Fruit fly (Drosophila melanogaster) whole organism, prepupa: ENCODE data around the gene CG4653.

Experiments
- CG10631 ChIP-seq: fragments of 200-800 bp; sonication (Bioruptor generic); optimal IDR thresholded peaks from 2 replicates; lab custom pipeline; 2016; ENCODE audit warnings: missing biosample characterization, missing genetic modification characterization
- CG10669 ChIP-seq: fragments of 200-800 bp; sonication (Bioruptor generic); optimal IDR thresholded peaks from 3 replicates; lab custom pipeline; 2018; ENCODE audit warnings: missing biosample characterization, mild to moderate bottlenecking, missing genetic modification characterization, moderate library complexity
- CG11294 ChIP-seq: fragments of 200-800 bp; sonication (Bioruptor generic); IDR thresholded peaks from 2 replicates; pipeline ENCODE4 v1.3.6; 2022; ENCODE audit warnings: missing biosample characterization, missing genetic modification characterization
- CG15336 ChIP-seq: fragments of 200-800 bp; sonication (Bioruptor generic); IDR thresholded peaks from 2 replicates; pipeline ENCODE4 v1.3.6; 2022; ENCODE audit warnings: missing biosample characterization, missing genetic modification characterization
- CG1621 ChIP-seq: fragments of 200-800 bp; sonication (Bioruptor generic); optimal IDR thresholded peaks from 3 replicates; lab custom pipeline; 2018; ENCODE audit warnings: missing biosample characterization, mild to moderate bottlenecking, missing genetic modification characterization
- CG31627 ChIP-seq: fragments of 200-800 bp; sonication (Bioruptor generic); optimal IDR thresholded peaks from 3 replicates; lab custom pipeline; 2016; ENCODE audit warnings: missing biosample characterization, missing genetic modification characterization
- CG32006 ChIP-seq: fragments of 200-800 bp; sonication (Bioruptor generic); optimal IDR thresholded peaks from 3 replicates; lab custom pipeline; 2017; ENCODE audit warnings: missing biosample characterization, mild to moderate bottlenecking, missing genetic modification characterization
- CG3919 ChIP-seq: fragments of 200-800 bp; sonication (Bioruptor generic); optimal IDR thresholded peaks from 3 replicates; lab custom pipeline; 2016; ENCODE audit warnings: missing biosample characterization, missing genetic modification characterization
- CG4318 ChIP-seq: fragments of 200-800 bp; sonication (Bioruptor generic); optimal IDR thresholded peaks from 3 replicates; lab custom pipeline; 2017; ENCODE audit warnings: missing biosample characterization, mild to moderate bottlenecking, missing genetic modification characterization
- CG6276 ChIP-seq: fragments of 200-800 bp; sonication (Bioruptor generic); optimal IDR thresholded peaks from 2 replicates; lab custom pipeline; 2017; ENCODE audit warnings: missing biosample characterization, mild to moderate bottlenecking, missing genetic modification characterization
- CG6792 ChIP-seq: fragments of 200-800 bp; sonication (Bioruptor generic); optimal IDR thresholded peaks from 3 replicates; lab custom pipeline; 2016; ENCODE audit warnings: missing biosample characterization, missing genetic modification characterization
- CG6808 ChIP-seq: fragments of 200-800 bp; sonication (Bioruptor generic); optimal IDR thresholded peaks from 3 replicates; lab custom pipeline; 2017; ENCODE audit warnings: missing biosample characterization, missing genetic modification characterization, mild to moderate bottlenecking, moderate library complexity, missing genetic modification reagents
- CG8119 ChIP-seq: fragments of 200-800 bp; sonication (Bioruptor generic); IDR thresholded peaks from 3 replicates; pipeline ENCODE4 v1.3.6; 2022; ENCODE audit warnings: missing biosample characterization, missing genetic modification characterization
- CG8632 ChIP-seq: fragments of 200-800 bp; sonication (Bioruptor generic); optimal IDR thresholded peaks from 3 replicates; lab custom pipeline; 2016; ENCODE audit warnings: missing biosample characterization, missing genetic modification characterization
- Eip75B ChIP-seq: fragments of 200-800 bp; sonication (Bioruptor generic); optimal IDR thresholded peaks from 3 replicates; lab custom pipeline; 2016; ENCODE audit warnings: missing biosample characterization, missing genetic modification characterization
- Eip78C ChIP-seq: fragments of 200-800 bp; sonication (Bioruptor generic); peaks from one replicate; lab custom pipeline; 2016; ENCODE audit warnings: missing biosample characterization, missing genetic modification characterization
- Ets96B ChIP-seq: fragments of 200-800 bp; optimal IDR thresholded peaks from 2 replicates; lab custom pipeline; 2019; ENCODE audit warnings: missing biosample characterization, mild to moderate bottlenecking, missing genetic modification characterization, moderate library complexity
- Hr38 ChIP-seq: sonication (Bioruptor generic); optimal IDR thresholded peaks from 2 replicates; lab custom pipeline; 2016; ENCODE audit warnings: missing biosample characterization, missing genetic modification characterization
- Hr39 ChIP-seq: fragments of 200-800 bp; sonication (Bioruptor generic); optimal IDR thresholded peaks from 2 replicates; lab custom pipeline; 2016; ENCODE audit warnings: missing biosample characterization, missing genetic modification characterization
- Hr4 ChIP-seq: fragments of 200-800 bp; sonication (Bioruptor generic); optimal IDR thresholded peaks from 3 replicates; lab custom pipeline; 2016; ENCODE audit warnings: missing biosample characterization, missing genetic modification characterization
- Met ChIP-seq: fragments of 200-800 bp; sonication (Bioruptor generic); optimal IDR thresholded peaks from 3 replicates; lab custom pipeline; 2016; ENCODE audit warnings: missing biosample characterization, missing genetic modification characterization
- OdsH ChIP-seq: fragments of 200-800 bp; sonication (Bioruptor generic); optimal IDR thresholded peaks from 3 replicates; lab custom pipeline; 2016; ENCODE audit warnings: missing biosample characterization, missing genetic modification characterization
- Smox ChIP-seq: fragments of 200-800 bp; sonication (Bioruptor generic); optimal IDR thresholded peaks from 3 replicates; lab custom pipeline; 2016; ENCODE audit warnings: missing biosample characterization, missing genetic modification characterization
- Sox102F ChIP-seq: fragments of 200-800 bp; sonication (Bioruptor generic); optimal IDR thresholded peaks from 2 replicates; lab custom pipeline; 2016; ENCODE audit warnings: missing biosample characterization, mild to moderate bottlenecking, missing genetic modification characterization
- achi ChIP-seq: fragments of 200-800 bp; sonication (Bioruptor generic); optimal IDR thresholded peaks from 3 replicates; lab custom pipeline; 2016; ENCODE audit warnings: missing biosample characterization, missing genetic modification characterization
- cyc ChIP-seq: fragments of 200-800 bp; sonication (Bioruptor generic); optimal IDR thresholded peaks from 3 replicates; lab custom pipeline; 2016; ENCODE audit warnings: missing biosample characterization, missing genetic modification characterization
- dsx ChIP-seq: fragments of 200-800 bp; optimal IDR thresholded peaks from 3 replicates; lab custom pipeline; 2019; ENCODE audit warnings: missing biosample characterization, mild to moderate bottlenecking, missing genetic modification characterization, moderate library complexity; ENCODE audit not compliant: poor library complexity, severe bottlenecking
- eg ChIP-seq: fragments of 200-800 bp; sonication (Bioruptor generic); IDR thresholded peaks from 3 replicates; pipeline ENCODE4 v1.3.6; 2022; ENCODE audit warnings: missing biosample characterization, missing genetic modification characterization
- esn ChIP-seq: fragments of 200-800 bp; sonication (Bioruptor generic); optimal IDR thresholded peaks from 2 replicates; lab custom pipeline; 2016; ENCODE audit warnings: missing biosample characterization, mild to moderate bottlenecking, missing genetic modification characterization, moderate library complexity
- fkh ChIP-seq: fragments of 200-800 bp; sonication (Bioruptor generic); optimal IDR thresholded peaks from 3 replicates; lab custom pipeline; 2017; ENCODE audit warnings: missing biosample characterization, mild to moderate bottlenecking, missing genetic modification characterization, moderate library complexity
- lz ChIP-seq: fragments of 200-800 bp; sonication (Bioruptor generic); optimal IDR thresholded peaks from 3 replicates; lab custom pipeline; 2016; ENCODE audit warnings: missing biosample characterization, missing genetic modification characterization
- net ChIP-seq: fragments of 200-800 bp; sonication (Bioruptor generic); optimal IDR thresholded peaks from 3 replicates; lab custom pipeline; 2016; ENCODE audit warnings: missing biosample characterization, missing genetic modification characterization
- pdm3 ChIP-seq: fragments of 200-800 bp; sonication (Bioruptor generic); optimal IDR thresholded peaks from 3 replicates; lab custom pipeline; 2016; ENCODE audit warnings: missing biosample characterization, missing genetic modification characterization
- salr ChIP-seq, 2 experiments: fragments of 200-800 bp; sonication (Bioruptor generic); optimal IDR thresholded peaks; 3 replicates each; lab custom pipeline; 2016 to 2018; ENCODE audit warnings: missing biosample characterization in 2 of 2, missing genetic modification characterization in 2 of 2, mild to moderate bottlenecking in 1 of 2
- spab ChIP-seq: fragments of 200-800 bp; sonication (Bioruptor generic); optimal IDR thresholded peaks from 2 replicates; lab custom pipeline; 2017; ENCODE audit warnings: missing biosample characterization, mild to moderate bottlenecking, missing genetic modification characterization, missing genetic modification reagents
- ss ChIP-seq, 2 experiments: fragments of 200-800 bp; sonication (Bioruptor generic); optimal IDR thresholded peaks; 2 replicates in 1 of 2; 3 replicates in 1 of 2; lab custom pipeline; 2017 to 2018; ENCODE audit warnings: mild to moderate bottlenecking in 2 of 2, missing biosample characterization in 2 of 2, missing genetic modification characterization in 2 of 2, moderate library complexity in 1 of 2
- svp ChIP-seq: fragments of 200-800 bp; sonication (Bioruptor generic); peaks from one replicate; lab custom pipeline; 2016; ENCODE audit warnings: missing biosample characterization, missing genetic modification characterization
- vri ChIP-seq: fragments of 200-800 bp; sonication (Bioruptor generic); optimal IDR thresholded peaks from 3 replicates; lab custom pipeline; 2016; ENCODE audit warnings: missing biosample characterization, mild to moderate bottlenecking, missing genetic modification characterization

Gene CG4653

dm6 chrX:16664405-16665064 lies 39.3 kb upstream of the CG4653 start, which contains the start of gene CG15865:
CG15865 (minus strand) TSS chrX:16664455.
- peak; percentile 70 for TF ChIP-seq svp
- TF ChIP-seq Ets96B, result peak; percentile 5
- TF ChIP-seq Hr39 (GFP tag; lab: Kevin White, UChicago), result no peak
- no peak for TF ChIP-seq CG10669 (GFP tag; lab: Kevin White, UChicago)
- TF ChIP-seq Smox (GFP tag; lab: Kevin White, UChicago), result peak; percentile 16
- TF ChIP-seq lz (GFP tag; lab: Kevin White, UChicago), result no peak
- no peak for TF ChIP-seq CG6792 (GFP tag; lab: Kevin White, UChicago)
- no peak for TF ChIP-seq CG4318
- peak; percentile 16 for TF ChIP-seq CG6808
- peak; percentile 7 for TF ChIP-seq fkh (GFP tag; lab: Kevin White, UChicago)
- no peak for TF ChIP-seq net (GFP tag; lab: Kevin White, UChicago)
- no peak for TF ChIP-seq vri (GFP tag; lab: Kevin White, UChicago)
- TF ChIP-seq Eip78C (GFP tag; lab: Kevin White, UChicago), result peak; percentile 72
- no peak for TF ChIP-seq pdm3 (GFP tag; lab: Kevin White, UChicago)
- peak in 1 of 2 experiments; percentile 11 for TF ChIP-seq ss (GFP tag; optimal IDR thresholded peaks at IDR 0.05; lab: Kevin White, UChicago)
- TF ChIP-seq Hr38 (GFP tag; lab: Kevin White, UChicago), result no peak
- TF ChIP-seq eg (GFP tag; lab: Robert Waterston, UW), result no peak
- no peak for TF ChIP-seq CG8632 (GFP tag; lab: Kevin White, UChicago)
- TF ChIP-seq CG15336 (GFP tag; lab: Robert Waterston, UW), result no peak
- no peak for TF ChIP-seq CG11294 (GFP tag; lab: Robert Waterston, UW)

dm6 chrX:16669849-16670248 lies 34.0 kb upstream of the CG4653 start:
- TF ChIP-seq Met (GFP tag; lab: Kevin White, UChicago), result peak; percentile 4
- TF ChIP-seq CG10631 (GFP tag; lab: Kevin White, UChicago), result no peak
- TF ChIP-seq Hr38 (GFP tag; lab: Kevin White, UChicago), result no peak
- TF ChIP-seq Eip78C (GFP tag; lab: Kevin White, UChicago), result peak; percentile 51

- TF ChIP-seq CG32006, result peak; percentile 64
- TF ChIP-seq Eip75B, result no peak
- TF ChIP-seq spab, result no peak
- TF ChIP-seq salr (GFP tag; optimal IDR thresholded peaks at IDR 0.05; lab: Kevin White, UChicago), result peak in 1 of 2 experiments; percentile 9
- TF ChIP-seq CG1621, result no peak
- peak; percentile 31; the same call in 1 of the 3 replicates for TF ChIP-seq CG8119 (GFP tag; lab: Robert Waterston, UW)
- TF ChIP-seq CG3919, result no peak
- peak; percentile 35 for TF ChIP-seq Hr4 (GFP tag; lab: Kevin White, UChicago)
- TF ChIP-seq dsx (GFP tag; lab: Kevin White, UChicago), result no peak
- TF ChIP-seq pdm3 (GFP tag; lab: Kevin White, UChicago), result peak; percentile 37
- TF ChIP-seq CG31627 (GFP tag; lab: Kevin White, UChicago), result peak; percentile 29
- TF ChIP-seq Eip78C (GFP tag; lab: Kevin White, UChicago), result peak; percentile 45
- peak; percentile 6 for TF ChIP-seq Sox102F (GFP tag; lab: Kevin White, UChicago)
- TF ChIP-seq OdsH, result peak; percentile 14
- TF ChIP-seq Smox (GFP tag; lab: Kevin White, UChicago), result peak; percentile 34
- peak; percentile 32 for TF ChIP-seq CG6276 (GFP tag; lab: Kevin White, UChicago)
- TF ChIP-seq esn, result peak; percentile 47
- peak; percentile 29 for TF ChIP-seq Hr39 (GFP tag; lab: Kevin White, UChicago)
- peak; percentile 13 for TF ChIP-seq lz (GFP tag; lab: Kevin White, UChicago)
- peak; percentile 33 for TF ChIP-seq cyc (GFP tag; lab: Kevin White, UChicago)
- peak; percentile 27 for TF ChIP-seq achi (GFP tag; lab: Kevin White, UChicago)
Measured at dm6 chrX:16670262-16670661, 33.6 kb upstream of the CG4653 start.
